Fruit fly (Drosophila melanogaster) whole organism, wandering third instar larva: ENCODE results near the gene kat80.

Experiments
- Abd-B ChIP-seq: fragments of >200 bp; optimal IDR thresholded peaks from 2 replicates; lab custom pipeline; 2017; ENCODE audit warnings: missing biosample characterization, missing genetic modification characterization
- CG32264 ChIP-seq: fragments of 200-800 bp; sonication (Bioruptor generic); optimal IDR thresholded peaks from 2 replicates; lab custom pipeline; 2016; ENCODE audit warnings: missing biosample characterization, missing genetic modification characterization
- CG9705 ChIP-seq: fragments of 200-800 bp; sonication (Bioruptor generic); optimal IDR thresholded peaks from 2 replicates; lab custom pipeline; 2018; ENCODE audit warnings: missing biosample characterization, mild to moderate bottlenecking, missing genetic modification characterization
- CrebA ChIP-seq: fragments of 200-800 bp; sonication (Bioruptor generic); optimal IDR thresholded peaks from 2 replicates; lab custom pipeline; 2016; ENCODE audit warnings: missing biosample characterization, mild to moderate bottlenecking, missing genetic modification characterization, borderline replicate concordance
- Dfd ChIP-seq: fragments of >200 bp; optimal IDR thresholded peaks from 2 replicates; lab custom pipeline; 2017; ENCODE audit warnings: missing biosample characterization, missing genetic modification characterization
- Dif ChIP-seq: fragments of 200-275, 200-300 bp; sonication (Bioruptor generic); optimal IDR thresholded peaks from 2 replicates; lab custom pipeline; 2018; ENCODE audit warnings: missing biosample characterization, missing genetic modification characterization; ENCODE audit not compliant: partially characterized antibody
- HLH106 ChIP-seq: fragments of 200-800 bp; optimal IDR thresholded peaks from 3 replicates; lab custom pipeline; 2019; ENCODE audit warnings: missing biosample characterization, mild to moderate bottlenecking, missing genetic modification characterization, moderate library complexity
- Hr78 ChIP-seq: fragments of >200 bp; optimal IDR thresholded peaks from 2 replicates; lab custom pipeline; 2017; ENCODE audit warnings: missing biosample characterization, missing genetic modification characterization
- Mio ChIP-seq: sonication (Bioruptor generic); optimal IDR thresholded peaks from 2 replicates; lab custom pipeline; 2016; ENCODE audit warnings: missing biosample characterization, missing genetic modification characterization
- Myc ChIP-seq: fragments of >200 bp; optimal IDR thresholded peaks from 2 replicates; lab custom pipeline; 2017
- N ChIP-seq: fragments of >200 bp; optimal IDR thresholded peaks from 2 replicates; lab custom pipeline; 2018; ENCODE audit warnings: missing biosample characterization, missing external identifiers, missing genetic modification characterization
- OdsH ChIP-seq: fragments of 200-800 bp; sonication (Bioruptor generic); optimal IDR thresholded peaks from 2 replicates; lab custom pipeline; 2016; ENCODE audit warnings: missing biosample characterization, mild to moderate bottlenecking, missing genetic modification characterization
- Rel ChIP-seq, 2 experiments: fragments of 200-800 bp; sonication (Bioruptor generic) in 1 of 2; optimal IDR thresholded peaks; 2 replicates in 1 of 2; 3 replicates in 1 of 2; lab custom pipeline; 2016 to 2019; ENCODE audit warnings: mild to moderate bottlenecking in 2 of 2, missing biosample characterization in 2 of 2, missing genetic modification characterization in 2 of 2, moderate library complexity in 1 of 2
- Sp1 ChIP-seq: fragments of 200-800 bp; sonication (Bioruptor generic); optimal IDR thresholded peaks from 3 replicates; lab custom pipeline; 2019; ENCODE audit warnings: missing biosample characterization, mild to moderate bottlenecking, missing genetic modification characterization, moderate library complexity
- Vsx2 ChIP-seq: fragments of 200-300, 225-300 bp; sonication (Bioruptor generic); optimal IDR thresholded peaks from 2 replicates; lab custom pipeline; 2018; ENCODE audit warnings: missing biosample characterization, missing genetic modification characterization; ENCODE audit not compliant: partially characterized antibody
- br ChIP-seq: fragments of 200-800 bp; sonication (Bioruptor generic); optimal IDR thresholded peaks from 2 replicates; lab custom pipeline; 2016; ENCODE audit warnings: missing biosample characterization, missing genetic modification characterization
- brk ChIP-seq: fragments of 200-800 bp; sonication (Bioruptor generic); optimal IDR thresholded peaks from 2 replicates; lab custom pipeline; 2016; ENCODE audit warnings: missing biosample characterization, mild to moderate bottlenecking, missing genetic modification characterization
- dl ChIP-seq, 2 experiments: fragments of 175-275, 200-275 bp in 1 of 2; fragments of 200-275 bp in 1 of 2; sonication (Bioruptor generic); optimal IDR thresholded peaks; lab custom pipeline; 2018; ENCODE audit warnings: mild to moderate bottlenecking in 2 of 2, missing biosample characterization in 2 of 2, missing genetic modification characterization in 2 of 2, moderate library complexity in 2 of 2; ENCODE audit not compliant: partially characterized antibody in 2 of 2, insufficient read depth in 1 of 2
- dmrt93B ChIP-seq: fragments of 200-800 bp; sonication (Bioruptor generic); optimal IDR thresholded peaks from 2 replicates; lab custom pipeline; 2018; ENCODE audit warnings: missing biosample characterization, mild to moderate bottlenecking, missing genetic modification characterization
- dsf ChIP-seq: sonication (Bioruptor generic); optimal IDR thresholded peaks from 2 replicates; lab custom pipeline; 2016; ENCODE audit warnings: missing biosample characterization, missing genetic modification characterization, borderline replicate concordance
- ey ChIP-seq: fragments of 200-800 bp; sonication (Bioruptor generic); optimal IDR thresholded peaks from 2 replicates; lab custom pipeline; 2016; ENCODE audit warnings: missing biosample characterization, missing genetic modification characterization
- foxo ChIP-seq, 2 experiments: fragments of 200-800 bp; sonication (Bioruptor generic); optimal IDR thresholded peaks; 2 replicates in 1 of 2; 3 replicates in 1 of 2; lab custom pipeline; 2016 to 2017; ENCODE audit warnings: missing biosample characterization in 2 of 2, missing genetic modification characterization in 2 of 2
- fru ChIP-seq: fragments of 200-800 bp; sonication (Bioruptor generic); optimal IDR thresholded peaks from 3 replicates; lab custom pipeline; 2016; ENCODE audit warnings: missing biosample characterization, mild to moderate bottlenecking, missing genetic modification characterization
- h ChIP-seq: fragments of 200-800 bp; sonication (Bioruptor generic); optimal IDR thresholded peaks from 3 replicates; lab custom pipeline; 2016; ENCODE audit warnings: missing biosample characterization, mild to moderate bottlenecking, missing genetic modification characterization
- jim ChIP-seq: fragments of 175-275, 200-325 bp; sonication (Bioruptor generic); optimal IDR thresholded peaks from 2 replicates; lab custom pipeline; 2016; ENCODE audit warnings: missing biosample characterization, mild to moderate bottlenecking, missing genetic modification characterization
- rgr ChIP-seq: fragments of 200-800 bp; sonication (Bioruptor generic); optimal IDR thresholded peaks from 3 replicates; lab custom pipeline; 2016; ENCODE audit warnings: missing biosample characterization, mild to moderate bottlenecking, missing genetic modification characterization
- sv ChIP-seq: fragments of 200-800 bp; sonication (Bioruptor generic); optimal IDR thresholded peaks from 3 replicates; lab custom pipeline; 2016; ENCODE audit warnings: missing biosample characterization, missing genetic modification characterization
- tai ChIP-seq: sonication (Bioruptor generic); optimal IDR thresholded peaks from 2 replicates; lab custom pipeline; 2016; ENCODE audit warnings: missing biosample characterization, missing genetic modification characterization
- usp ChIP-seq: fragments of >200 bp; optimal IDR thresholded peaks from 2 replicates; lab custom pipeline; 2017; ENCODE audit warnings: missing biosample characterization, missing genetic modification characterization
- woc ChIP-seq: sonication (Bioruptor generic); optimal IDR thresholded peaks from 2 replicates; lab custom pipeline; 2016; ENCODE audit warnings: missing biosample characterization, mild to moderate bottlenecking, missing genetic modification characterization

kat80 gene

DNA sequence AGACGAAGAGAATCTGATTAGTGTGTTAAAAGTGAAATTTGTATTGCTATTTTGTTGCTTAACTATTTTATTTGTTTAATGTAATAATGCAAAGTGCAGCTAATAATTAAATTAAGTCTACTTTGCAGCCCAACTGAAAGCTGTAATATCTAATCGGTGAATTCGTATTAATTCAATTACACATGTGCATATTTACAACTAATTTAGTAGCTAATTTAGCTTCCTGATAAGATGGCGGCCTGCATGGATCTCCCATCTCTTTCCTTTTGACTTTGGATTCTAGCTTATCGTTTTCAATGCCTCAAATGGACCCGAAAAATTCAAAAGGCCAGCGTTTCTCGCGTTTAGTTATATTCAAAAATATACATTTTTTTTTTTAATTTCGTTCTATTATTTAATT, 33.8 kb upstream of the kat80 start:
- TF ChIP-seq br (no peak), Vsx2 (GFP tag; lab: Kevin White, UChicago) (peak; percentile 11)

DNA sequence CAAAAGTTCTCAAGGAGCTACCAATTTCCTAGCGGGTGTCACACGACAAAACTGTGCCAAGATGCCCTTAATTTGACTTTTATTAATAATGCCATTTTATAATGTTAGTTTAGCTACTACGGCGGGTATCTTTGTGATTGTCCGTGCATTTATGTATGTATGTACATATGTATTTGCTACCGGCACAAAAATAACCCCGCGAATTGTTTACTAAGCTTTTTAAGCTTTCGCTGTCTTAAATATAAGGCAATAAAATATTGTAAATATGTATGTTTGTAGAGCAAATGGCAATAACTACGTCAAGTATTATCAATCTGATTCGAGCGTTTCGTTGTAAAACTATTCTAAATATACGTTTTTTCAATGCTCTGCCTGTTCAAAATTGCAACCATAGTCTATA, 33.0 kb upstream of the kat80 start:
- TF ChIP-seq OdsH (GFP tag; lab: Kevin White, UChicago) (no peak), usp (GFP tag; lab: Kevin White, UChicago) (no peak), CrebA (GFP tag; lab: Kevin White, UChicago) (no peak), HLH106 (tag; lab: Kevin White, UChicago) (no peak), CG32264 (no peak), N (GFP tag; lab: Kevin White, UChicago) (no peak), jim (GFP tag; lab: Kevin White, UChicago) (no peak), Rel (GFP tag; optimal IDR thresholded peaks at IDR 0.05; lab: Kevin White, UChicago) (no peak), Rel (tag; optimal IDR thresholded peaks at IDR 0.05; lab: Kevin White, UChicago) (no peak), Mio (GFP tag; lab: Kevin White, UChicago) (no peak), Sp1 (GFP tag; lab: Kevin White, UChicago) (no peak), br (no peak)

DNA sequence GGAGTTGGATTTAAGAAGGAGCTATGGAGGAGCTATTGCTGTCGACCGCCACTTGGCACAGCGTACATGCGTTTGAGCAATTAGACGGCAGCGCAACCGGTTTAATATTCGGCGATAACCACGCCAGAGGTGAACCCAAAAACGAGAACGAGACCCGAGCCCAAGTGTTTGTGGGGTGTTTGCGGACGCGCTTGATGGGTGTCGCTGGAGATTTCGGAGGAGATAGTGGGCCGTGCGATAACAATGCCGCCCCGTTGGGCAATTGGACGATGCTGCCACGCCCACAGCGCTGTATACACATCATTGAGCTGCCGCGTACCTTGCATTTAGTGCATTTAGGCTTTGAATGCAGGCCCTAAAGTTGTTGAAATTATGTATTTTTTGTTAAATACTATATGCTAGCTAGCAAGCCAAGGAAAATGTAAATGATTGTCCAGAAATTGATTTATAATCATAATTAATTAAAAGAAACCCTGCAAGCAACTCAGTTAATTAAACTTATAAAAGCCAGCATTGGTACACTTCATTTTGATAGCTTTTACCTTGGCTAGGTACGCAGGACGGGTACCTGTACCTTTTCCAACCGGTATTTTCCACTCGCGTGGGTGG, 32.4 kb upstream of the kat80 start, which contains the start of gene Had1:
Gene Had1 (minus strand): TSS at position 358 of the 609 bp plus-strand sequence.
- TF ChIP-seq woc (GFP tag; lab: Kevin White, UChicago) (peak; percentile 46), Dif (GFP tag; lab: Kevin White, UChicago) (peak; percentile 71), Rel (GFP tag; optimal IDR thresholded peaks at IDR 0.05; lab: Kevin White, UChicago) (no peak), Rel (tag; optimal IDR thresholded peaks at IDR 0.05; lab: Kevin White, UChicago) (peak; percentile 4), Vsx2 (GFP tag; lab: Kevin White, UChicago) (no peak), Myc (lab: Kevin White, UChicago) (peak; percentile 39)

DNA sequence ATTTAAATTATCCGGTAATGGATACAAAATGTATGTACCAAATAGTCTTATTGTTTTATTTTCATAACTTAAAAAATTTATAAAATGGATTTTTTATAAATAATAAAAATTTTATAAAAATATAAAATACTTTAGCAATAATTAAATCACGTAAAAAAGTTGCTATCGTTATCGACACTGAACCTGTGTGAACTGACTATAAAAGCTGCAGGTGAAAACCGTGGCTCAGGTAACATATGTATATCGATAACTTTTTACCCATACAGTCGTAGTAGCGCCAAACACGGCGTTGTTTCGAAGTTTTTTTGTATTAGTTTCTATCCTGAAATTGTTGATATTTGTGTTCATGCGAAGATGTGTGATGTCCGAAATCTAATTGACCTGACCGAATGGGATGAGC, 27.7 kb upstream of the kat80 start, which contains the start of gene CG3679:
Gene CG3679 (plus strand): TSS at position 235 of the 400 bp plus-strand sequence.
- no peak for TF ChIP-seq Sp1 (GFP tag; lab: Kevin White, UChicago)
- TF ChIP-seq foxo (GFP tag; optimal IDR thresholded peaks at IDR 0.05; lab: Kevin White, UChicago), result no peak
- TF ChIP-seq Hr78, result peak; percentile 20
- no peak for TF ChIP-seq br
- no peak for TF ChIP-seq ey
- no peak for TF ChIP-seq jim (GFP tag; lab: Kevin White, UChicago)
- TF ChIP-seq dsf (GFP tag; lab: Kevin White, UChicago), result no peak
- no peak for TF ChIP-seq CG32264
- TF ChIP-seq N (GFP tag; lab: Kevin White, UChicago), result peak; percentile 57
- no peak for TF ChIP-seq dmrt93B (GFP tag; lab: Kevin White, UChicago)
- no peak for TF ChIP-seq Vsx2 (GFP tag; lab: Kevin White, UChicago)

DNA sequence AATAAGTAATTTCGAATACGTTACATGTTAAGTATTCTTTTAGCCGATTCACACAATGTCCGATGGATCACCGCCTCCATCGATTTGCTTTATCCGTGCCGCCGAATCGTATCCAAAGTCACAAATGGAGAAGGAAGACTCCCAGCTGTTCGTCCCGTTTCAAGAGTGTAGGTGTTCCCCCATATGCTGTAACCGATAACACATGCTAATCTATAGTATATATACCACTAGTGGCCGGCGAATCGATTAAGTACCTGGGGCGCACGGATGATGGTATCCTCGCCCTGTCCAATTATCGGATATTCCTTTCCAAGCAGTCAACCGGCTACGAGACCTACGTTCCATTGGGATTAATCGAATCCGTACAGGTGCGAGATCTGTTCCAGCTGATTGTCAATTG, 21.6 kb upstream of the kat80 start, which contains the start of gene ERp44:
Gene ERp44 (minus strand): TSS at position 101 of the 400 bp plus-strand sequence.
- TF ChIP-seq OdsH (GFP tag; lab: Kevin White, UChicago) (no peak), brk (no peak), Rel (GFP tag; optimal IDR thresholded peaks at IDR 0.05; lab: Kevin White, UChicago) (no peak), Rel (tag; optimal IDR thresholded peaks at IDR 0.05; lab: Kevin White, UChicago) (no peak), dl (GFP tag; optimal IDR thresholded peaks at IDR 0.05; lab: Kevin White, UChicago; ENCODE audit: insufficient read depth in 1 of 2, partially characterized antibody in 2 of 2) (no peak), Dif (GFP tag; lab: Kevin White, UChicago) (no peak), dsf (GFP tag; lab: Kevin White, UChicago) (no peak)

DNA sequence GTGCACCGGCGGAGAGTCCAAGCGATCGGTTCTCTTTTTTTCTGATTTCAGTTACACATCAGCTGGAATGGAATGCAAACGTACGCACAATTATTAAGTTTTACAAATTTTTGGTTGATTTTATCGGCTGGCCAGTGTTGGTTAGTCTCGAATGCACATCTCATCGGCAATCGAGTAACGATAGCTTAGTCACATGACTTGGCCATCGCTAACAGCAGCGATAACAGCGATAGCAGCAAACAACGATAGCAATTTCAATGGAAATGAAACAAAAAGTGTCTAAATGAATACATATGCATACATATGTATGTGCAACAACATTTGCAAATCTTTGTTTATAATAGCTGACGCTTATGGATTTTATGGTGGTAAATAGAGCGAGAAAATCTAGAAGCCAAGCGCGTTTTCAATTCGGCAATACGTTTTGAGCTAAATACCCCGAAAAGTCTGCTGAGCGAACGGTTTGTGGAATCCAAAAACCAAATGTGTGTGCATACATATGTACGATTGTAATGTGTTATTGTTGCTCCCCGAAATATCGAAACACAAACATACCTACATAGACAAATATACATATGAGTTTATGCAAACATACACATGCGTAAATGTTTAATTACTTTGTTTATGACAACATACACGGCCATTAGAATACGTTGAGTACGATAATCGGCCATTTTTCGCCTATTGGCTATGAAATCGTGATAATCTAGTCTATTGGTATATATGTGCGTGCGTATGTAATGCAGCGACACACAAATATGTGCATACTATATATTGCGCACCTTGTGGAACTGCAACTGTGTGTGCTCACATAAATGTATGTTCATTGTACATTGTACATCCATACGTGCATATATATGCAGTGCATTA, 20.7 kb upstream of the kat80 start, which contains the start of gene CG3632:
Gene CG3632 (plus strand): TSS at position 249 of the 870 bp plus-strand sequence.
- TF ChIP-seq Abd-B (GFP tag; lab: Kevin White, UChicago), result no peak
- TF ChIP-seq rgr, result peak; percentile 57
- TF ChIP-seq Hr78, result no peak
- TF ChIP-seq foxo (GFP tag; optimal IDR thresholded peaks at IDR 0.05; lab: Kevin White, UChicago), result peak in 1 of 2 experiments; percentile 76
- no peak for TF ChIP-seq dmrt93B (GFP tag; lab: Kevin White, UChicago)
- TF ChIP-seq h (GFP tag; lab: Kevin White, UChicago), result peak; percentile 66
- TF ChIP-seq tai (GFP tag; lab: Kevin White, UChicago), result no peak
- peak; percentile 36 for TF ChIP-seq CG9705 (GFP tag; lab: Kevin White, UChicago)
- peak; percentile 0 for TF ChIP-seq CG32264
- TF ChIP-seq brk, result no peak
- TF ChIP-seq woc (GFP tag; lab: Kevin White, UChicago), result no peak
- TF ChIP-seq br, result peak; percentile 41
- TF ChIP-seq Myc (lab: Kevin White, UChicago), result peak; percentile 25
- TF ChIP-seq Dif (GFP tag; lab: Kevin White, UChicago), result no peak
- peak; percentile 41 for TF ChIP-seq Sp1 (GFP tag; lab: Kevin White, UChicago)
- no peak for TF ChIP-seq usp (GFP tag; lab: Kevin White, UChicago)
- TF ChIP-seq sv (GFP tag; lab: Kevin White, UChicago), result no peak
- TF ChIP-seq fru, result no peak
- peak; percentile 4 for TF ChIP-seq OdsH (GFP tag; lab: Kevin White, UChicago)
- no peak for TF ChIP-seq Mio (GFP tag; lab: Kevin White, UChicago)
- no peak for TF ChIP-seq CrebA (GFP tag; lab: Kevin White, UChicago)
- no peak for TF ChIP-seq N (GFP tag; lab: Kevin White, UChicago)
- no peak for TF ChIP-seq Dfd
- TF ChIP-seq jim (GFP tag; lab: Kevin White, UChicago), result peak; percentile 17
- peak; percentile 45 for TF ChIP-seq HLH106 (tag; lab: Kevin White, UChicago)
- peak; percentile 29 for TF ChIP-seq ey
